Fruit fly (Drosophila melanogaster) Kc167 (cell line): ENCODE measurements around the gene CG33178.

Experiments used
- Myc ChIP-seq: fragments of >200 bp; optimal IDR thresholded peaks from 2 replicates; lab custom pipeline; 2017; ENCODE audit warnings: missing external identifiers
- h ChIP-seq: fragments of >200 bp; optimal IDR thresholded peaks from 3 replicates; lab custom pipeline; 2018; ENCODE audit warnings: missing external identifiers
- insv ChIP-seq: fragments of >200 bp; optimal IDR thresholded peaks from 3 replicates; lab custom pipeline; 2018; ENCODE audit warnings: missing external identifiers

DNA sequence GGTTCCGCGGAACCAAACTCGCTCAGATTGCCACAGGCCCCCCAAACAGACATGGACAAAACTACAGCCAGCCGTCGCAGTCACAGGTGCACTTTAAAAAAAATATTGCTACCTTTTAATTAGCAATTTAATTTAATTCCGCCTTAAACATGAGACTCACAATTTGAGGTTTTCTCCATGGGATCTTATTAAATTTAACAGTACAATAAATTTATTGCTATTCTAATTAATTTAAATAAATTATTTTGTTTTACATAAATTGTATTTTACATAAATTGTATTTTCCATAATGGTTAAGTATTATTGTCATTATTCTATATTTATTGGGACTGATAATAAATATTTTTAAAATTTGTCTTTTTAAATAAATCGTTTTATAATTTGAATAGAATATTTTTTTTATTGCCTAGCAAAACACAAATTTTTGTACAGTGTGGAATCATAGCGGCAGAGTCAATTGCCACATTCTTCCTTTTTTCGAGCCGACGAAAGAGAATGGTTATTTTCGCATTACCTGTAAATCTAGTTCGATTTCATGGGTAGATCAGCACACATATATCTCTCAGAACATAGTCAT is 40.9 kb downstream of the CG33178 start:
- TF ChIP-seq Myc (lab: Kevin White, UChicago) = no peak
- TF ChIP-seq h (lab: Kevin White, UChicago) = no peak
- TF ChIP-seq insv (lab: Kevin White, UChicago) = no peak
